Worm (Caenorhabditis elegans) whole organism, early embryonic: ENCODE results near the gene Y69A2AR.16.

Experiments used
- B0310.2 ChIP-seq: sonication (generic microtip); optimal IDR thresholded peaks from 2 replicates; lab custom pipeline; 2016; ENCODE audit warnings: mild to moderate bottlenecking, missing genetic modification characterization, missing compliant biosample characterization
- F13C5.2 ChIP-seq: sonication (generic microtip); optimal IDR thresholded peaks from 2 replicates; lab custom pipeline; 2017; ENCODE audit warnings: mild to moderate bottlenecking, missing genetic modification characterization, inconsistent platforms, missing compliant biosample characterization
- aly-1 ChIP-seq: sonication (generic microtip); optimal IDR thresholded peaks from 2 replicates; lab custom pipeline; 2016; ENCODE audit warnings: missing genetic modification characterization, missing compliant biosample characterization
- ama-1 ChIP-seq: fragments of 150-350 bp; optimal IDR thresholded peaks from 2 replicates; lab custom pipeline; 2014
- ceh-13 ChIP-seq: fragments of 200-800 bp; sonication (Bioruptor generic); optimal IDR thresholded peaks from 2 replicates; lab custom pipeline; 2018; ENCODE audit warnings: mild to moderate bottlenecking, missing genetic modification characterization, missing compliant biosample characterization
- ceh-36 ChIP-seq: sonication (generic microtip); optimal IDR thresholded peaks from 2 replicates; lab custom pipeline; 2016; ENCODE audit warnings: missing genetic modification characterization, inconsistent platforms, missing compliant biosample characterization
- ets-7 ChIP-seq: sonication (generic microtip); optimal IDR thresholded peaks from 2 replicates; lab custom pipeline; 2016; ENCODE audit warnings: missing genotype, missing genetic modification characterization, missing compliant biosample characterization
- flt-1 ChIP-seq: fragments of 200-800 bp; sonication (Bioruptor generic); IDR thresholded peaks from 2 replicates; pipeline ENCODE4 v1.3.6; 2022; ENCODE audit warnings: missing genetic modification characterization, missing compliant biosample characterization
- hmbx-1 ChIP-seq: sonication (generic microtip); optimal IDR thresholded peaks from 2 replicates; lab custom pipeline; 2016; ENCODE audit warnings: mild to moderate bottlenecking, missing genetic modification characterization, missing compliant biosample characterization
- hmg-4 ChIP-seq: fragments of 200-800 bp; sonication (Bioruptor generic); optimal IDR thresholded peaks from 2 replicates; lab custom pipeline; 2018; ENCODE audit warnings: mild to moderate bottlenecking, missing genetic modification characterization, missing compliant biosample characterization
- hnd-1 ChIP-seq: sonication (generic microtip); optimal IDR thresholded peaks from 2 replicates; lab custom pipeline; 2016; ENCODE audit warnings: missing genetic modification characterization, missing compliant biosample characterization
- pes-1 ChIP-seq: fragments of 200-800 bp; sonication (Bioruptor generic); IDR thresholded peaks from 2 replicates; pipeline ENCODE4 v1.3.6; 2022; ENCODE audit warnings: missing genetic modification reagents, missing genetic modification characterization, missing compliant biosample characterization
- scrt-1 ChIP-seq: fragments of 200-800 bp; sonication (Bioruptor generic); IDR thresholded peaks from 2 replicates; pipeline ENCODE4 v1.3.6; 2022; ENCODE audit warnings: missing genetic modification characterization, missing compliant biosample characterization
- sea-1 ChIP-seq: fragments of 200-800 bp; sonication (Bioruptor generic); conservative IDR thresholded peaks from 2 replicates; pipeline ENCODE4 v1.3.6; 2022; ENCODE audit warnings: missing genetic modification characterization, missing compliant biosample characterization
- tbx-11 ChIP-seq: fragments of 200-800 bp; sonication (Bioruptor generic); IDR thresholded peaks from 2 replicates; pipeline ENCODE4 v1.3.6; 2022; ENCODE audit warnings: missing genetic modification characterization, missing compliant biosample characterization
- tbx-37 ChIP-seq: fragments of 200-800 bp; sonication (Bioruptor generic); conservative IDR thresholded peaks from 2 replicates; pipeline ENCODE4 v1.3.6; 2022; ENCODE audit warnings: missing genetic modification reagents, missing genetic modification characterization, missing compliant biosample characterization
- tra-4 ChIP-seq: sonication (generic microtip); optimal IDR thresholded peaks from 2 replicates; lab custom pipeline; 2017; ENCODE audit warnings: missing genetic modification characterization, missing compliant biosample characterization

Y69A2AR.16 gene

ce11 chrIV:2466249-2466648 lies 31.4 kb upstream of the Y69A2AR.16 start:
- no peak for TF ChIP-seq ets-7 (tag; lab: Kevin White, UChicago)
- no peak for TF ChIP-seq scrt-1 (GFP tag; lab: Robert Waterston, UW)
- no peak for TF ChIP-seq hnd-1 (tag; lab: Kevin White, UChicago)
- TF ChIP-seq tra-4 (tag; lab: Kevin White, UChicago): no peak
- TF ChIP-seq ceh-13 (GFP tag; lab: Kevin White, UChicago): no peak
- TF ChIP-seq pes-1: no peak
- TF ChIP-seq aly-1 (tag; lab: Kevin White, UChicago): no peak
- no peak for TF ChIP-seq sea-1 (GFP tag; lab: Robert Waterston, UW)
- TF ChIP-seq B0310.2: no peak
- TF ChIP-seq tbx-11 (GFP tag; lab: Robert Waterston, UW): no peak
- TF ChIP-seq flt-1 (GFP tag; lab: Robert Waterston, UW): no peak
- TF ChIP-seq hmg-4 (GFP tag; lab: Kevin White, UChicago): no peak
- TF ChIP-seq ceh-36 (tag; lab: Kevin White, UChicago): no peak
- no peak for TF ChIP-seq F13C5.2
- TF ChIP-seq hmbx-1 (tag; lab: Kevin White, UChicago): no peak

- TF ChIP-seq ceh-36 (tag; lab: Kevin White, UChicago) (no peak), ama-1 (lab: Kevin White, UChicago) (no peak), ets-7 (tag; lab: Kevin White, UChicago) (no peak), tbx-37 (GFP tag; lab: Robert Waterston, UW) (no peak), flt-1 (GFP tag; lab: Robert Waterston, UW) (no peak), tbx-11 (GFP tag; lab: Robert Waterston, UW) (no peak), hmg-4 (GFP tag; lab: Kevin White, UChicago) (no peak), scrt-1 (GFP tag; lab: Robert Waterston, UW) (no peak), hmbx-1 (tag; lab: Kevin White, UChicago) (no peak), F13C5.2 (no peak), pes-1 (no peak), sea-1 (GFP tag; lab: Robert Waterston, UW) (no peak), ceh-13 (GFP tag; lab: Kevin White, UChicago) (no peak), aly-1 (tag; lab: Kevin White, UChicago) (no peak)
These were observed 30.2 kb upstream of the Y69A2AR.16 start, which contains the start of gene ilys-2 for ce11 chrIV:2467378-2467777. ilys-2 (plus strand) TSS chrIV:2467678.

ce11 chrIV:2470114-2470513 lies 27.5 kb upstream of the Y69A2AR.16 start, which contains the start of gene ilys-1:
ilys-1 (plus strand) TSS chrIV:2470414.
- TF ChIP-seq sea-1 (GFP tag; lab: Robert Waterston, UW) (no peak), F13C5.2 (no peak), flt-1 (GFP tag; lab: Robert Waterston, UW) (no peak), ceh-13 (GFP tag; lab: Kevin White, UChicago) (no peak), ets-7 (tag; lab: Kevin White, UChicago) (no peak), tra-4 (tag; lab: Kevin White, UChicago) (no peak), tbx-37 (GFP tag; lab: Robert Waterston, UW) (no peak), tbx-11 (GFP tag; lab: Robert Waterston, UW) (no peak), B0310.2 (no peak), hmg-4 (GFP tag; lab: Kevin White, UChicago) (no peak), aly-1 (tag; lab: Kevin White, UChicago) (no peak), pes-1 (no peak), hnd-1 (tag; lab: Kevin White, UChicago) (no peak)

- no peak for TF ChIP-seq hnd-1 (tag; lab: Kevin White, UChicago)
- TF ChIP-seq tbx-11 (GFP tag; lab: Robert Waterston, UW): no peak
- no peak for TF ChIP-seq hmg-4 (GFP tag; lab: Kevin White, UChicago)
- no peak for TF ChIP-seq aly-1 (tag; lab: Kevin White, UChicago)
- no peak for TF ChIP-seq sea-1 (GFP tag; lab: Robert Waterston, UW)
- TF ChIP-seq ceh-13 (GFP tag; lab: Kevin White, UChicago): no peak
- TF ChIP-seq ceh-36 (tag; lab: Kevin White, UChicago): no peak
- no peak for TF ChIP-seq F13C5.2
- no peak for TF ChIP-seq B0310.2
- no peak for TF ChIP-seq tra-4 (tag; lab: Kevin White, UChicago)
- no peak for TF ChIP-seq hmbx-1 (tag; lab: Kevin White, UChicago)
- TF ChIP-seq scrt-1 (GFP tag; lab: Robert Waterston, UW): no peak
- no peak for TF ChIP-seq ama-1 (lab: Kevin White, UChicago)
- TF ChIP-seq flt-1 (GFP tag; lab: Robert Waterston, UW): no peak
- no peak for TF ChIP-seq ets-7 (tag; lab: Kevin White, UChicago)
- TF ChIP-seq tbx-37 (GFP tag; lab: Robert Waterston, UW): no peak
These were observed 21.2 kb upstream of the Y69A2AR.16 start, which contains the start of gene grd-16 for ce11 chrIV:2476386-2476785. grd-16 (plus strand) TSS chrIV:2476686.

- TF ChIP-seq ets-7 (tag; lab: Kevin White, UChicago): no peak
- no peak for TF ChIP-seq hmg-4 (GFP tag; lab: Kevin White, UChicago)
- TF ChIP-seq pes-1: no peak
- TF ChIP-seq hmbx-1 (tag; lab: Kevin White, UChicago): no peak
- no peak for TF ChIP-seq ceh-36 (tag; lab: Kevin White, UChicago)
These were observed 15.6 kb upstream of the Y69A2AR.16 start, which contains the start of gene Y69A2AL.2 for ce11 chrIV:2481955-2482354. Y69A2AL.2 (plus strand) TSS chrIV:2482255.

ce11 chrIV:2488520-2488919 lies 9.1 kb upstream of the Y69A2AR.16 start, which contains the start of gene Y69A2AR.19:
Y69A2AR.19 (plus strand) TSS chrIV:2488820.
- TF ChIP-seq B0310.2: no peak

- no peak for TF ChIP-seq ceh-36 (tag; lab: Kevin White, UChicago)
- TF ChIP-seq F13C5.2: peak; percentile 56
- TF ChIP-seq hnd-1 (tag; lab: Kevin White, UChicago): no peak
These were observed 2.4 kb upstream of the Y69A2AR.16 start, which contains the start of the genes ccdc-12 and Y69A2AR.18 for ce11 chrIV:2495118-2495785. ccdc-12 (minus strand) TSS chrIV:2495174. Y69A2AR.18 (plus strand) TSS chrIV:2495735.
